Fruit fly (Drosophila melanogaster) whole organism, embryonic: ENCODE results near the gene CG17264.

Source experiments
- Aef1 ChIP-seq: fragments of 200-800 bp; sonication (Bioruptor generic); IDR thresholded peaks from 3 replicates; pipeline ENCODE4 v1.3.6; 2022; ENCODE audit warnings: missing biosample characterization, missing genetic modification characterization
- C15 ChIP-seq: fragments of 200-800 bp; sonication (Bioruptor generic); IDR thresholded peaks from 3 replicates; pipeline ENCODE4 v1.3.6; 2022; ENCODE audit warnings: missing biosample characterization, missing genetic modification characterization
- CG10209 ChIP-seq: fragments of 200-800 bp; sonication (Bioruptor generic); optimal IDR thresholded peaks from 3 replicates; lab custom pipeline; 2017; ENCODE audit warnings: missing biosample characterization, mild to moderate bottlenecking, missing genetic modification characterization, missing genetic modification reagents
- CG10543 ChIP-seq: fragments of 200-800 bp; sonication (Bioruptor generic); optimal IDR thresholded peaks from 3 replicates; lab custom pipeline; 2017; ENCODE audit warnings: missing biosample characterization, mild to moderate bottlenecking, missing genetic modification characterization, moderate library complexity
- CG10979 ChIP-seq: fragments of 200-800 bp; sonication (Bioruptor generic); optimal IDR thresholded peaks from 2 replicates; lab custom pipeline; 2018; ENCODE audit warnings: missing biosample characterization, mild to moderate bottlenecking, missing genetic modification characterization, moderate library complexity
- CG12219 ChIP-seq: fragments of 200-800 bp; sonication (Bioruptor generic); optimal IDR thresholded peaks from 3 replicates; lab custom pipeline; 2018; ENCODE audit warnings: missing biosample characterization, mild to moderate bottlenecking, missing genetic modification characterization
- CG12769 ChIP-seq: fragments of 200-800 bp; sonication (Bioruptor generic); optimal IDR thresholded peaks from 2 replicates; lab custom pipeline; 2019; ENCODE audit warnings: missing biosample characterization, mild to moderate bottlenecking, missing genetic modification characterization, moderate library complexity
- CG17328 ChIP-seq: fragments of 200-800 bp; sonication (Bioruptor generic); IDR thresholded peaks from 2 replicates; pipeline ENCODE4 v1.3.6; 2022; ENCODE audit warnings: missing biosample characterization, missing genetic modification characterization
- CG2678 ChIP-seq: fragments of 200-800 bp; sonication (Bioruptor generic); optimal IDR thresholded peaks from 3 replicates; lab custom pipeline; 2019; ENCODE audit warnings: missing biosample characterization, mild to moderate bottlenecking, missing genetic modification characterization, moderate library complexity
- CG2875 ChIP-seq: fragments of 200-800 bp; sonication (Bioruptor generic); optimal IDR thresholded peaks from 2 replicates; lab custom pipeline; 2017; ENCODE audit warnings: missing biosample characterization, mild to moderate bottlenecking, missing genetic modification characterization, missing genetic modification reagents
- CG3065 ChIP-seq: fragments of 200-800 bp; sonication (Bioruptor generic); optimal IDR thresholded peaks from 2 replicates; lab custom pipeline; 2016; ENCODE audit warnings: missing biosample characterization, missing genetic modification characterization
- CG33557 ChIP-seq: fragments of 200-800 bp; sonication (Bioruptor generic); optimal IDR thresholded peaks from 2 replicates; lab custom pipeline; 2019; ENCODE audit warnings: missing biosample characterization, mild to moderate bottlenecking, missing genetic modification characterization, moderate library complexity
- CG34422 ChIP-seq: fragments of 200-800 bp; sonication (Bioruptor generic); IDR thresholded peaks from 3 replicates; pipeline ENCODE4 v1.3.6; 2022; ENCODE audit warnings: missing biosample characterization, missing genetic modification characterization
- CG3726 ChIP-seq: fragments of 200-800 bp; sonication (Bioruptor generic); IDR thresholded peaks from 3 replicates; pipeline ENCODE4, ENCODE4 v1.3.6; 2022; ENCODE audit warnings: missing biosample characterization, missing genetic modification characterization
- CG6689 ChIP-seq: fragments of 200-800 bp; sonication (Bioruptor generic); IDR thresholded peaks from 2 replicates; pipeline ENCODE4 v1.3.6; 2022; ENCODE audit warnings: missing biosample characterization, missing genetic modification characterization
- CG6791 ChIP-seq: fragments of 200-800 bp; sonication (Bioruptor generic); IDR thresholded peaks from 3 replicates; pipeline ENCODE4 v1.3.6; 2022; ENCODE audit warnings: missing biosample characterization, missing genetic modification characterization; ENCODE audit not compliant: partially characterized antibody
- CG7271 ChIP-seq: fragments of 200-800 bp; sonication (Bioruptor generic); optimal IDR thresholded peaks from 2 replicates; lab custom pipeline; 2018; ENCODE audit warnings: missing biosample characterization, mild to moderate bottlenecking, missing genetic modification characterization, moderate library complexity
- CG8290 ChIP-seq, 3 experiments: fragments of 200-800 bp; sonication (Bioruptor generic); optimal IDR thresholded peaks; 2 replicates each; lab custom pipeline; 2016 to 2019; ENCODE audit warnings: missing biosample characterization in 3 of 3, missing genetic modification characterization in 3 of 3, mild to moderate bottlenecking in 2 of 3, moderate library complexity in 1 of 3
- CG9727 ChIP-seq: fragments of 200-800 bp; sonication (Bioruptor generic); optimal IDR thresholded peaks from 3 replicates; lab custom pipeline; 2017; ENCODE audit warnings: missing biosample characterization, mild to moderate bottlenecking, missing genetic modification characterization
- CkIIα-i1 ChIP-seq: fragments of 200-800 bp; sonication (Bioruptor generic); IDR thresholded peaks from 2 replicates; pipeline ENCODE4 v1.3.6; 2022; ENCODE audit warnings: missing biosample characterization, missing genetic modification characterization
- D19A ChIP-seq: fragments of 200-800 bp; optimal IDR thresholded peaks from 3 replicates; lab custom pipeline; 2019; ENCODE audit warnings: missing biosample characterization, mild to moderate bottlenecking, missing genetic modification characterization, moderate library complexity
- Dbx ChIP-seq: fragments of 200-800 bp; sonication (Bioruptor generic); IDR thresholded peaks from 3 replicates; pipeline ENCODE4 v1.3.6; 2022; ENCODE audit warnings: missing biosample characterization, missing genetic modification characterization
- E2f2 ChIP-seq: fragments of 200-800 bp; sonication (Bioruptor generic); IDR thresholded peaks from 2 replicates; pipeline ENCODE4 v1.3.6; 2022; ENCODE audit warnings: missing biosample characterization, missing genetic modification characterization
- Ets97D ChIP-seq: fragments of 200-800 bp; sonication (Bioruptor generic); optimal IDR thresholded peaks from 3 replicates; lab custom pipeline; 2016; ENCODE audit warnings: missing biosample characterization, missing genetic modification characterization
- Hr39 ChIP-seq: fragments of >200 bp; optimal IDR thresholded peaks from 2 replicates; lab custom pipeline; 2017
- Lhr ChIP-seq: fragments of 200-800 bp; sonication (Bioruptor generic); optimal IDR thresholded peaks from 3 replicates; lab custom pipeline; 2017; ENCODE audit warnings: mild to moderate bottlenecking, missing biosample characterization, missing genetic modification reagents, missing genetic modification characterization
- Lpt ChIP-seq: fragments of >200 bp; optimal IDR thresholded peaks from 2 replicates; lab custom pipeline; 2018; ENCODE audit warnings: missing biosample characterization, missing genetic modification characterization
- MBD-R2 ChIP-seq: fragments of 200-800 bp; sonication (Bioruptor generic); IDR thresholded peaks from 2 replicates; pipeline ENCODE4 v1.3.6; 2022; ENCODE audit warnings: missing biosample characterization, missing genetic modification characterization
- Nf-YB ChIP-seq: fragments of 200-800 bp; sonication (Bioruptor generic); optimal IDR thresholded peaks from 3 replicates; lab custom pipeline; 2019; ENCODE audit warnings: missing biosample characterization, mild to moderate bottlenecking, missing genetic modification characterization, moderate library complexity
- Ptx1 ChIP-seq: fragments of 200-800 bp; sonication (Bioruptor generic); IDR thresholded peaks from 2 replicates; pipeline ENCODE4 v1.3.6; 2022; ENCODE audit warnings: missing biosample characterization, missing genetic modification characterization
- Tbp ChIP-seq: fragments of >200 bp; optimal IDR thresholded peaks from 2 replicates; lab custom pipeline; 2018; ENCODE audit warnings: missing biosample characterization, missing genetic modification characterization
- Trl ChIP-seq, 3 experiments: fragments of >200 bp in 2 of 3; fragments of 200-800 bp in 1 of 3; sonication (Bioruptor generic) in 1 of 3; optimal IDR thresholded peaks; 2 replicates in 1 of 3; 3 replicates in 2 of 3; lab custom pipeline; 2016 to 2017; ENCODE audit warnings: missing biosample characterization in 1 of 3, missing genetic modification characterization in 1 of 3
- Usf ChIP-seq: fragments of 200-800 bp; sonication (Bioruptor generic); optimal IDR thresholded peaks from 2 replicates; lab custom pipeline; 2017; ENCODE audit warnings: missing genotype, missing biosample characterization, missing genetic modification characterization
- Xbp1 ChIP-seq: fragments of 200-800 bp; sonication (Bioruptor generic); optimal IDR thresholded peaks from 3 replicates; lab custom pipeline; 2016; ENCODE audit warnings: missing biosample characterization, mild to moderate bottlenecking, missing genetic modification characterization
- ap ChIP-seq: fragments of 200-800 bp; sonication (Bioruptor generic); IDR thresholded peaks from 2 replicates; pipeline ENCODE4 v1.3.6; 2022; ENCODE audit warnings: missing biosample characterization, missing genetic modification characterization
- bcd ChIP-seq: fragments of 200-800 bp; sonication (Bioruptor generic); optimal IDR thresholded peaks from 2 replicates; lab custom pipeline; 2017; ENCODE audit warnings: missing biosample characterization, mild to moderate bottlenecking, missing genetic modification characterization
- chif ChIP-seq, 2 experiments: fragments of 200-800 bp; sonication (Bioruptor generic); optimal IDR thresholded peaks; 3 replicates each; lab custom pipeline; 2016; ENCODE audit warnings: missing biosample characterization in 2 of 2, missing genetic modification characterization in 2 of 2
- chm ChIP-seq: fragments of 200-800 bp; sonication (Bioruptor generic); IDR thresholded peaks from 2 replicates; pipeline ENCODE4 v1.3.6; 2022; ENCODE audit warnings: missing biosample characterization, missing genetic modification characterization
- crc ChIP-seq: fragments of 200-800 bp; sonication (Bioruptor generic); optimal IDR thresholded peaks from 2 replicates; lab custom pipeline; 2016; ENCODE audit warnings: missing biosample characterization, missing genetic modification characterization
- emc ChIP-seq: fragments of 200-800 bp; sonication (Bioruptor generic); optimal IDR thresholded peaks from 2 replicates; lab custom pipeline; 2016; ENCODE audit warnings: missing biosample characterization, missing genetic modification characterization
- gcm ChIP-seq: fragments of 200-800 bp; sonication (Bioruptor generic); optimal IDR thresholded peaks from 2 replicates; lab custom pipeline; 2019; ENCODE audit warnings: missing biosample characterization, mild to moderate bottlenecking, missing genetic modification characterization, moderate library complexity
- nom ChIP-seq: fragments of 200-800 bp; sonication (Bioruptor generic); optimal IDR thresholded peaks from 2 replicates; lab custom pipeline; 2017; ENCODE audit warnings: missing biosample characterization, missing genetic modification characterization, mild to moderate bottlenecking, moderate library complexity, missing genetic modification reagents
- onecut ChIP-seq: fragments of 200-800 bp; sonication (Bioruptor generic); IDR thresholded peaks from 2 replicates; pipeline ENCODE4 v1.3.6; 2022; ENCODE audit warnings: missing biosample characterization, missing genetic modification characterization
- pan ChIP-seq, 4 experiments: fragments of >200 bp in 3 of 4; fragments of 200-800 bp in 1 of 4; sonication (Bioruptor generic) in 1 of 4; optimal IDR thresholded peaks in 3 of 4; IDR thresholded peaks in 1 of 4; 2 replicates each; pipeline versions ENCODE4 v1.3.6 to Lab custom; 2017 to 2022; ENCODE audit warnings: missing biosample characterization in 2 of 4, missing genetic modification characterization in 2 of 4, mixed read lengths in 1 of 4
- pb ChIP-seq: fragments of 200-800 bp; sonication (Bioruptor generic); optimal IDR thresholded peaks from 3 replicates; lab custom pipeline; 2016; ENCODE audit warnings: missing biosample characterization, missing genetic modification characterization
- rib ChIP-seq: fragments of 200-800 bp; sonication (Bioruptor generic); IDR thresholded peaks from 2 replicates; pipeline ENCODE4 v1.3.6; 2022; ENCODE audit warnings: missing biosample characterization, missing genetic modification characterization
- row ChIP-seq: fragments of 200-800 bp; sonication (Bioruptor generic); IDR thresholded peaks from 3 replicates; pipeline ENCODE4 v1.3.6; 2022; ENCODE audit warnings: missing biosample characterization, missing genetic modification characterization
- toy ChIP-seq: fragments of 200-800 bp; sonication (Bioruptor generic); IDR thresholded peaks from 2 replicates; pipeline ENCODE4 v1.3.6; 2022; ENCODE audit warnings: missing biosample characterization, missing genetic modification characterization
- trem ChIP-seq: fragments of 200-800 bp; optimal IDR thresholded peaks from 3 replicates; lab custom pipeline; 2019; ENCODE audit warnings: missing biosample characterization, mild to moderate bottlenecking, missing genetic modification characterization, moderate library complexity
- zf30C ChIP-seq: fragments of 200-800 bp; sonication (Bioruptor generic); optimal IDR thresholded peaks from 3 replicates; lab custom pipeline; 2018; ENCODE audit warnings: missing biosample characterization, mild to moderate bottlenecking, missing genetic modification characterization

The CG17264 gene

dm6 chr2L:3003399-3003798 is 14.9 kb upstream of the CG17264 start (continued):
- TF ChIP-seq CG17328 (GFP tag; lab: Robert Waterston, UW), result peak; percentile 38; the same call in 1 of the 2 replicates
- no peak for TF ChIP-seq CG9727 (GFP tag; lab: Kevin White, UChicago)
- peak; percentile 50 for TF ChIP-seq gcm (GFP tag; lab: Kevin White, UChicago)
- TF ChIP-seq D19A (tag; lab: Kevin White, UChicago), result peak; percentile 87
- no peak for TF ChIP-seq zf30C
- TF ChIP-seq CkIIα-i1 (GFP tag; lab: Robert Waterston, UW), result no peak
- TF ChIP-seq chif (GFP tag; optimal IDR thresholded peaks at IDR 0.05; lab: Kevin White, UChicago), result no peak
- peak; percentile 62 for TF ChIP-seq CG12219 (GFP tag; lab: Kevin White, UChicago)
- TF ChIP-seq pan (optimal IDR thresholded peaks at IDR 0.05; lab: Kevin White, UChicago), result no peak
- TF ChIP-seq pan (GFP tag; optimal IDR thresholded peaks at IDR 0.05 in 1 of 2, IDR thresholded peaks at IDR 0.05 in 1 of 2), result peak in 1 of 2 experiments; percentile 50
- TF ChIP-seq Dbx, result no peak
- peak; percentile 1 for TF ChIP-seq bcd (GFP tag; lab: Kevin White, UChicago)
- TF ChIP-seq Hr39 (lab: Kevin White, UChicago), result no peak
- no peak for TF ChIP-seq CG3726 (GFP tag; lab: Robert Waterston, UW)
- TF ChIP-seq Nf-YB (GFP tag; lab: Kevin White, UChicago), result peak; percentile 30
- TF ChIP-seq CG34422, result no peak
- TF ChIP-seq C15, result no peak
- peak; percentile 16 for TF ChIP-seq Lhr (GFP tag; lab: Kevin White, UChicago)
- no peak for TF ChIP-seq Usf
- TF ChIP-seq rib (GFP tag; lab: Robert Waterston, UW), result no peak
- TF ChIP-seq CG6689 (GFP tag; lab: Robert Waterston, UW), result peak; percentile 38; the same call in 1 of the 2 replicates
- TF ChIP-seq emc, result no peak
- no peak for TF ChIP-seq pb
- peak; percentile 60 for TF ChIP-seq CG10979 (tag; lab: Kevin White, UChicago)
- no peak for TF ChIP-seq Lpt (GFP tag; lab: Kevin White, UChicago)
- TF ChIP-seq onecut (GFP tag; lab: Robert Waterston, UW), result peak; percentile 25; the same call in 1 of the 2 replicates
- TF ChIP-seq Aef1 (GFP tag; lab: Robert Waterston, UW), result 0 out of 3 replicates have a peak, but pooled peaks have one; percentile 29
- no peak for TF ChIP-seq crc (GFP tag; lab: Kevin White, UChicago)
- TF ChIP-seq CG10209 (GFP tag; lab: Kevin White, UChicago), result peak; percentile 40
- TF ChIP-seq CG2875 (GFP tag; lab: Kevin White, UChicago), result peak; percentile 70
- TF ChIP-seq ap, result no peak
- no peak for TF ChIP-seq E2f2 (GFP tag; lab: Robert Waterston, UW)
- TF ChIP-seq CG8290 (GFP tag; optimal IDR thresholded peaks at IDR 0.05; lab: Kevin White, UChicago), result no peak
- TF ChIP-seq CG8290 (tag; optimal IDR thresholded peaks at IDR 0.05; lab: Kevin White, UChicago), result peak in 1 of 2 experiments; percentile 61
- no peak for TF ChIP-seq CG7271 (tag; lab: Kevin White, UChicago)
- TF ChIP-seq MBD-R2 (GFP tag; lab: Robert Waterston, UW), result no peak
- no peak for TF ChIP-seq Ets97D (GFP tag; lab: Kevin White, UChicago)
- no peak for TF ChIP-seq chm (GFP tag; lab: Robert Waterston, UW)
- no peak for TF ChIP-seq Tbp (GFP tag; lab: Kevin White, UChicago)
- TF ChIP-seq nom (GFP tag; lab: Kevin White, UChicago), result no peak
- TF ChIP-seq Trl (optimal IDR thresholded peaks at IDR 0.05; lab: Kevin White, UChicago), result no peak
- no peak for TF ChIP-seq Trl (GFP tag; optimal IDR thresholded peaks at IDR 0.05; lab: Kevin White, UChicago)
- no peak for TF ChIP-seq toy (GFP tag; lab: Robert Waterston, UW)
- no peak for TF ChIP-seq CG3065 (GFP tag; lab: Kevin White, UChicago)
- TF ChIP-seq CG6791 (GFP tag; lab: Robert Waterston, UW), result no peak
- TF ChIP-seq CG10543 (GFP tag; lab: Kevin White, UChicago), result no peak
- no peak for TF ChIP-seq CG33557
- TF ChIP-seq CG12769 (tag; lab: Kevin White, UChicago), result peak; percentile 30
- TF ChIP-seq row (GFP tag; lab: Robert Waterston, UW), result peak; percentile 51; the same call in 2 of the 3 replicates
- peak; percentile 78 for TF ChIP-seq CG2678 (tag; lab: Kevin White, UChicago)
- TF ChIP-seq Ptx1, result peak; percentile 68
- TF ChIP-seq trem (tag; lab: Kevin White, UChicago), result peak; percentile 15
- TF ChIP-seq Xbp1 (GFP tag; lab: Kevin White, UChicago), result peak; percentile 33
